Fruit fly (Drosophila melanogaster) whole organism, wandering third instar larva: ENCODE measurements around the gene Cpr5C.

Experiments used
- Dfd ChIP-seq: fragments of >200 bp; optimal IDR thresholded peaks from 2 replicates; lab custom pipeline; 2017; ENCODE audit warnings: missing biosample characterization, missing genetic modification characterization
- HLH106 ChIP-seq: fragments of 200-800 bp; optimal IDR thresholded peaks from 3 replicates; lab custom pipeline; 2019; ENCODE audit warnings: missing biosample characterization, mild to moderate bottlenecking, missing genetic modification characterization, moderate library complexity
- Mio ChIP-seq: sonication (Bioruptor generic); optimal IDR thresholded peaks from 2 replicates; lab custom pipeline; 2016; ENCODE audit warnings: missing biosample characterization, missing genetic modification characterization
- Myc ChIP-seq: fragments of >200 bp; optimal IDR thresholded peaks from 2 replicates; lab custom pipeline; 2017
- jim ChIP-seq: fragments of 175-275, 200-325 bp; sonication (Bioruptor generic); optimal IDR thresholded peaks from 2 replicates; lab custom pipeline; 2016; ENCODE audit warnings: missing biosample characterization, mild to moderate bottlenecking, missing genetic modification characterization
- sage ChIP-seq: fragments of 200-800 bp; sonication (Bioruptor generic); optimal IDR thresholded peaks from 2 replicates; lab custom pipeline; 2016; ENCODE audit warnings: missing biosample characterization, mild to moderate bottlenecking, missing genetic modification characterization
- usp ChIP-seq: fragments of >200 bp; optimal IDR thresholded peaks from 2 replicates; lab custom pipeline; 2017; ENCODE audit warnings: missing biosample characterization, missing genetic modification characterization

DNA sequence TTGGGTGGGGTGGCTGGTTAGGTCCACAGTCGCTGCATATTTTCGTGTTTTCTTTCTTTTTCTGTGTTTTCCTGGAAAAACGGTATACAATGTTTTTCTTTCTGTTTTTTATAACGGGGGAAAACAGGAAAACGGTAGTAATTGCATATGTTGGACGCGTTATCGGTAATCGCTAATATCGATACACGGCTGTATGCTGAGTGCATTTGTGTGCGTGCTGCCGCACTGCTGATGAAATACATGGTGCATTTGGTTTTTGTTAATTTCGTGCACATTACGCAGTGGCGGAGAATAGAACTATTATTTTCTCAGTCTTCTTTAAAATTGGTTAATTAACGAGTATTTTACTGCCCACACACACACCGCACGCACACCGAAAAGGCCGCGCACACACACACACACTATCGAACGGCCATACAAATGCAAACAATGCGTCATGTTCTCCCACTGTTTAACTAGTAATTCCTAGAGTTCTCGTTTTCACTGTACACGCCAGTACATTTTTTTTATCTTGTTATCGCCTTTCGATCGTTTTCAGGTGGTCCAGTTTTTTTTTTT lies 41.0 kb upstream of the Cpr5C start:
- TF ChIP-seq HLH106, result no peak
- TF ChIP-seq Myc (lab: Kevin White, UChicago), result no peak
- TF ChIP-seq jim (GFP tag; lab: Kevin White, UChicago), result no peak
- TF ChIP-seq sage, result no peak
- TF ChIP-seq Mio (GFP tag; lab: Kevin White, UChicago), result no peak
- no peak for TF ChIP-seq usp (GFP tag; lab: Kevin White, UChicago)
- TF ChIP-seq Dfd (GFP tag; lab: Kevin White, UChicago), result no peak
